Worm (Caenorhabditis elegans): ENCODE results near the gene ZK829.9.

DNA sequence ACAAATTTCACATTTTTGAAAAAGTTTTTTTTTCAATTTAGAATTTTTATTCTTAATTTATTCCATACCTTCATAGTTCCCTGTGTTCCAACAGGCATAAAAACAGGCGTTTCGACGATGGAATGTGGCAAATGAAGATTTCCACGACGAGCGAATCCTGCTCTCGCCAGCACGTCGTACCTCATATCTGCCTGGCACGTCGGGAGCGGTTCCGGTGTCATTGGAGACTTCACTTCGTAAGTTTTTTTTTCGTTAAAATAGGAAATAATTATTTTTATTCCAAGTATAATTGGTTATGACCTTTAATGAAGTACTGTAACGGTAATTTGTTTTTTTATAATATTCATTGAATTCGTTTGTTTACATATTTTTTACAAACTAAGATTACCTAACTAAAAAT is 10.8 kb upstream of the ZK829.9 start, which contains the start of gene tgt-1:
- no peak for TF ChIP-seq hmbx-1 (tag; optimal IDR thresholded peaks at IDR 0.05)
- TF ChIP-seq ama-1 (optimal IDR thresholded peaks at IDR 0.05) = no peak
- TF ChIP-seq hnd-1 (tag; optimal IDR thresholded peaks at IDR 0.05) = no peak
- no peak for TF ChIP-seq ceh-13 (GFP tag; optimal IDR thresholded peaks at IDR 0.05)
- no peak for TF ChIP-seq F13C5.2 (tag; optimal IDR thresholded peaks at IDR 0.05)
- TF ChIP-seq sea-1 (GFP tag; conservative IDR thresholded peaks at IDR 0.05) = no peak
- no peak for TF ChIP-seq scrt-1 (GFP tag; IDR thresholded peaks at IDR 0.05)
- no peak for TF ChIP-seq ceh-36 (tag; optimal IDR thresholded peaks at IDR 0.05)
- no peak for TF ChIP-seq hmg-4 (GFP tag; optimal IDR thresholded peaks at IDR 0.05)
